Fruit fly (Drosophila melanogaster) whole organism, embryonic: ENCODE data around the gene RabX6.

ENCODE experiments used
- Abd-B ChIP-seq: fragments of 200-800 bp; sonication (Bioruptor generic); optimal IDR thresholded peaks from 2 replicates; lab custom pipeline; 2018; ENCODE audit warnings: missing biosample characterization, mild to moderate bottlenecking, missing genetic modification characterization, moderate library complexity
- Bgb ChIP-seq: fragments of 200-800 bp; sonication (Bioruptor generic); IDR thresholded peaks from 2 replicates; pipeline ENCODE4 v1.3.6; 2022; ENCODE audit warnings: missing biosample characterization, missing genetic modification characterization; ENCODE audit not compliant: partially characterized antibody
- CG11085 ChIP-seq: fragments of 200-800 bp; sonication (Bioruptor generic); IDR thresholded peaks from 2 replicates; pipeline ENCODE4 v1.3.6; 2022; ENCODE audit warnings: missing biosample characterization, missing genetic modification characterization
- CG11247 ChIP-seq: fragments of 200-800 bp; sonication (Bioruptor generic); IDR thresholded peaks from 2 replicates; pipeline ENCODE4 v1.3.6; 2022; ENCODE audit warnings: missing biosample characterization, missing genetic modification characterization
- CG13287 ChIP-seq: fragments of 200-800 bp; sonication (Bioruptor generic); IDR thresholded peaks from 2 replicates; pipeline ENCODE4 v1.3.6; 2022; ENCODE audit warnings: missing biosample characterization, missing genetic modification characterization; ENCODE audit not compliant: partially characterized antibody
- CG14965 ChIP-seq: fragments of 200-800 bp; sonication (Bioruptor generic); optimal IDR thresholded peaks from 2 replicates; lab custom pipeline; 2016; ENCODE audit warnings: missing biosample characterization, missing genetic modification characterization, borderline replicate concordance
- CG17612 ChIP-seq: fragments of 200-800 bp; sonication (Bioruptor generic); IDR thresholded peaks from 2 replicates; pipeline ENCODE4 v1.3.6; 2022; ENCODE audit warnings: missing biosample characterization, missing genetic modification characterization
- CG18764 ChIP-seq: fragments of 200-800 bp; sonication (Bioruptor generic); optimal IDR thresholded peaks from 3 replicates; lab custom pipeline; 2016; ENCODE audit warnings: missing biosample characterization, missing genetic modification characterization
- CG31441 ChIP-seq: fragments of 200-800 bp; sonication (Bioruptor generic); IDR thresholded peaks from 2 replicates; pipeline ENCODE4 v1.3.6; 2022; ENCODE audit warnings: missing biosample characterization, missing genetic modification characterization
- CG32532 ChIP-seq: fragments of 200-800 bp; sonication (Bioruptor generic); IDR thresholded peaks from 2 replicates; pipeline ENCODE4 v1.3.6; 2022; ENCODE audit warnings: missing biosample characterization, missing genetic modification characterization
- CG32767 ChIP-seq: fragments of 200-800 bp; sonication (Bioruptor generic); IDR thresholded peaks from 2 replicates; pipeline ENCODE4 v1.3.6; 2022; ENCODE audit warnings: missing biosample characterization, missing genetic modification characterization
- CG34376 ChIP-seq: fragments of 200-800 bp; sonication (Bioruptor generic); optimal IDR thresholded peaks from 2 replicates; lab custom pipeline; 2018; ENCODE audit warnings: missing biosample characterization, mild to moderate bottlenecking, missing genetic modification characterization
- CG34422 ChIP-seq: fragments of 200-800 bp; sonication (Bioruptor generic); IDR thresholded peaks from 3 replicates; pipeline ENCODE4 v1.3.6; 2022; ENCODE audit warnings: missing biosample characterization, missing genetic modification characterization
- CG3726 ChIP-seq: fragments of 200-800 bp; sonication (Bioruptor generic); IDR thresholded peaks from 3 replicates; pipeline ENCODE4, ENCODE4 v1.3.6; 2022; ENCODE audit warnings: missing biosample characterization, missing genetic modification characterization
- CG4328 ChIP-seq: fragments of 200-800 bp; sonication (Bioruptor generic); optimal IDR thresholded peaks from 3 replicates; lab custom pipeline; 2017; ENCODE audit warnings: missing biosample characterization, missing genetic modification reagents, missing genetic modification characterization
- CG4360 ChIP-seq: fragments of 200-800 bp; sonication (Bioruptor generic); IDR thresholded peaks from 2 replicates; pipeline ENCODE4 v1.3.6; 2022; ENCODE audit warnings: missing biosample characterization, missing genetic modification characterization
- CG6765 ChIP-seq: fragments of 200-800 bp; sonication (Bioruptor generic); optimal IDR thresholded peaks from 3 replicates; lab custom pipeline; 2017; ENCODE audit warnings: missing biosample characterization, mild to moderate bottlenecking, missing genetic modification characterization
- CG7271 ChIP-seq: fragments of 200-800 bp; sonication (Bioruptor generic); optimal IDR thresholded peaks from 2 replicates; lab custom pipeline; 2018; ENCODE audit warnings: missing biosample characterization, mild to moderate bottlenecking, missing genetic modification characterization, moderate library complexity
- CG7357 ChIP-seq: fragments of 200-800 bp; sonication (Bioruptor generic); IDR thresholded peaks from 3 replicates; pipeline ENCODE4 v1.3.6; 2022; ENCODE audit warnings: missing biosample characterization, missing genetic modification characterization
- CG8388 ChIP-seq: fragments of 200-800 bp; sonication (Bioruptor generic); optimal IDR thresholded peaks from 2 replicates; lab custom pipeline; 2019; ENCODE audit warnings: missing biosample characterization, mild to moderate bottlenecking, missing genetic modification characterization, moderate library complexity
- CkIIα-i1 ChIP-seq: fragments of 200-800 bp; sonication (Bioruptor generic); IDR thresholded peaks from 2 replicates; pipeline ENCODE4 v1.3.6; 2022; ENCODE audit warnings: missing biosample characterization, missing genetic modification characterization
- Dref ChIP-seq: fragments of 200-800 bp; sonication (Bioruptor generic); IDR thresholded peaks from 2 replicates; pipeline ENCODE4 v1.3.6; 2022; ENCODE audit warnings: missing biosample characterization, missing genetic modification characterization
- Hey ChIP-seq: fragments of 200-800 bp; sonication (Bioruptor generic); optimal IDR thresholded peaks from 3 replicates; lab custom pipeline; 2018; ENCODE audit warnings: missing biosample characterization, mild to moderate bottlenecking, missing genetic modification characterization
- Lpt ChIP-seq: fragments of >200 bp; optimal IDR thresholded peaks from 2 replicates; lab custom pipeline; 2018; ENCODE audit warnings: missing biosample characterization, missing genetic modification characterization
- Med ChIP-seq: fragments of 200-800 bp; sonication (Bioruptor generic); peaks from one replicate; lab custom pipeline; 2016; ENCODE audit warnings: missing biosample characterization, missing genetic modification characterization, mild to moderate bottlenecking, inconsistent platforms, moderate library complexity
- Mes4 ChIP-seq: fragments of 200-800 bp; sonication (Bioruptor generic); optimal IDR thresholded peaks from 2 replicates; lab custom pipeline; 2016; ENCODE audit warnings: missing biosample characterization, missing genetic modification characterization
- Nf-YC ChIP-seq: fragments of 200-800 bp; optimal IDR thresholded peaks from 3 replicates; lab custom pipeline; 2019; ENCODE audit warnings: missing biosample characterization, mild to moderate bottlenecking, missing genetic modification characterization, moderate library complexity
- Optix ChIP-seq: fragments of 200-800 bp; sonication (Bioruptor generic); IDR thresholded peaks from 3 replicates; pipeline ENCODE4 v1.3.6; 2022; ENCODE audit warnings: missing biosample characterization, missing genetic modification characterization
- Sox100B ChIP-seq: fragments of 200-800 bp; sonication (Bioruptor generic); optimal IDR thresholded peaks from 3 replicates; lab custom pipeline; 2018; ENCODE audit warnings: missing biosample characterization, mild to moderate bottlenecking, missing genetic modification characterization
- Usf ChIP-seq: fragments of 200-800 bp; sonication (Bioruptor generic); optimal IDR thresholded peaks from 2 replicates; lab custom pipeline; 2017; ENCODE audit warnings: missing genotype, missing biosample characterization, missing genetic modification characterization
- bbx ChIP-seq: fragments of 200-800 bp; sonication (Bioruptor generic); IDR thresholded peaks from 2 replicates; pipeline ENCODE4 v1.3.6; 2022; ENCODE audit warnings: missing biosample characterization, missing genetic modification characterization; ENCODE audit not compliant: partially characterized antibody
- bigmax ChIP-seq: fragments of 200-800 bp; sonication (Bioruptor generic); optimal IDR thresholded peaks from 2 replicates; lab custom pipeline; 2018; ENCODE audit warnings: missing biosample characterization, mild to moderate bottlenecking, missing genetic modification characterization
- br ChIP-seq: fragments of >200 bp; optimal IDR thresholded peaks from 2 replicates; lab custom pipeline; 2017
- cad ChIP-seq: fragments of >200 bp; optimal IDR thresholded peaks from 2 replicates; lab custom pipeline; 2017; ENCODE audit warnings: missing biosample characterization, missing genetic modification characterization
- chm ChIP-seq: fragments of 200-800 bp; sonication (Bioruptor generic); IDR thresholded peaks from 2 replicates; pipeline ENCODE4 v1.3.6; 2022; ENCODE audit warnings: missing biosample characterization, missing genetic modification characterization
- corto ChIP-seq: fragments of 200-800 bp; sonication (Bioruptor generic); optimal IDR thresholded peaks from 2 replicates; lab custom pipeline; 2016; ENCODE audit warnings: missing biosample characterization, mild to moderate bottlenecking, missing genetic modification characterization, moderate library complexity
- ftz-f1 ChIP-seq: fragments of 200-800 bp; sonication (Bioruptor generic); optimal IDR thresholded peaks from 2 replicates; lab custom pipeline; 2016; ENCODE audit warnings: missing biosample characterization, missing genetic modification characterization
- gcm ChIP-seq: fragments of 200-800 bp; sonication (Bioruptor generic); optimal IDR thresholded peaks from 2 replicates; lab custom pipeline; 2019; ENCODE audit warnings: missing biosample characterization, mild to moderate bottlenecking, missing genetic modification characterization, moderate library complexity
- gfzf ChIP-seq: fragments of 200-800 bp; sonication (Bioruptor generic); optimal IDR thresholded peaks from 2 replicates; lab custom pipeline; 2016; ENCODE audit warnings: missing biosample characterization, mild to moderate bottlenecking, missing genetic modification characterization, moderate library complexity
- grn ChIP-seq: fragments of 200-800 bp; sonication (Bioruptor generic); optimal IDR thresholded peaks from 3 replicates; lab custom pipeline; 2017; ENCODE audit warnings: missing biosample characterization, missing genetic modification characterization
- gsb-n ChIP-seq: fragments of 200-800 bp; sonication (Bioruptor generic); optimal IDR thresholded peaks from 3 replicates; lab custom pipeline; 2018; ENCODE audit warnings: missing biosample characterization, mild to moderate bottlenecking, missing genetic modification characterization
- her ChIP-seq: fragments of 200-800 bp; sonication (Bioruptor generic); optimal IDR thresholded peaks from 2 replicates; lab custom pipeline; 2016; ENCODE audit warnings: missing biosample characterization, missing genetic modification characterization
- lbe ChIP-seq: fragments of 200-800 bp; sonication (Bioruptor generic); optimal IDR thresholded peaks from 2 replicates; lab custom pipeline; 2016; ENCODE audit warnings: missing biosample characterization, mild to moderate bottlenecking, missing genetic modification characterization
- luna ChIP-seq: fragments of 200-800 bp; sonication (Bioruptor generic); optimal IDR thresholded peaks from 2 replicates; lab custom pipeline; 2016; ENCODE audit warnings: missing biosample characterization, missing genetic modification characterization
- phol ChIP-seq: fragments of 200-800 bp; sonication (Bioruptor generic); optimal IDR thresholded peaks from 3 replicates; lab custom pipeline; 2018; ENCODE audit warnings: missing biosample characterization, mild to moderate bottlenecking, missing genetic modification characterization, moderate library complexity
- sens-2 ChIP-seq: fragments of 200-800 bp; sonication (Bioruptor generic); IDR thresholded peaks from 2 replicates; pipeline ENCODE4 v1.3.6; 2022; ENCODE audit warnings: missing biosample characterization, missing genetic modification characterization
- sim ChIP-seq: fragments of 200-800 bp; sonication (Bioruptor generic); IDR thresholded peaks from 2 replicates; pipeline ENCODE4 v1.3.6; 2022; ENCODE audit warnings: missing biosample characterization, missing genetic modification characterization
- slp2 ChIP-seq: fragments of 200-800 bp; sonication (Bioruptor generic); optimal IDR thresholded peaks from 2 replicates; lab custom pipeline; 2016; ENCODE audit warnings: missing biosample characterization, missing genetic modification characterization
- twi ChIP-seq: fragments of 200-800 bp; optimal IDR thresholded peaks from 2 replicates; lab custom pipeline; 2019; ENCODE audit warnings: missing biosample characterization, mild to moderate bottlenecking, missing genetic modification characterization, moderate library complexity
- yki ChIP-seq: fragments of >200 bp; optimal IDR thresholded peaks from 3 replicates; lab custom pipeline; 2018
- zfh1 ChIP-seq: fragments of 200-800 bp; sonication (Bioruptor generic); IDR thresholded peaks from 3 replicates; pipeline ENCODE4 v1.3.6; 2022; ENCODE audit warnings: missing biosample characterization, missing genetic modification characterization

Gene RabX6

DNA sequence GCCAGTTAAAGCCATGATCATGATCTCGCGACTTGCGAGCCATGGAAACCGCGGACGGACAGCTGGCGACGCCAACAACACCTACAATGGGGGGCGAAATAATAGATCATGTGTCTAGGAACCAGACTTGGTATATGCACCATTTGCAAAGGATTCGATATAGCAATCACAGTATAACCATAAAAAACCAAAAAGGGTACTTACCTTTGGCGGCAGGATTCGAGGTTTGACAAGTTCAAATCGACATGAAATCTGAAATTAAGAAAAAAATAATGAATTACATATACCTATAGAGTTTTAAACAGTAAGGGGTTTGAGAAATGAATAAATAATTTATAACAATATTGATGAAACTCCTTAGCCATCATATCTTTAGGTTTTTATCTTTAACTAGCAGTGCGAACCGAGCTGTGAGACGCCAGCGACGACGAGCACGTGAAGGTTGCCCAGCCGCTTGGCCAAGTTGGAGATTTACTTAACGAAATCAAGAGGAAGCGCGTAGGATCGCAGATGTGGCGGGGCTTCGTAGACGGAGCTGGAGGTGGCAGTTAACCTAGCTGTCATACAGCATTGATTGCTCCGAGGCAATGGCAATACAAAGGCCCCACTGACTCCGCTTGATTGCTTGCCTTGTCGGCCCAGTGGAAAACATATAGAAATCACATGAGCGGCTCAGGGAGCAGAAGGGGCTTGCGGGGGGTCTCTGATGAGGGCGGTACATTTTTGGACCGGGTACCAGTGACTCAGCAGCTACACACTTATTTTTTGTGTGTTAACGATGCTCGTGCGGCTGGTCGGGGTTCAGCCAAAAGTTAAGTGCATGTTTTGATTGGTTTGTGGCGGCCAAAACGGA is 43.8 kb downstream of the RabX6 start (continued):
- no peak for TF ChIP-seq CG4328 (GFP tag; lab: Kevin White, UChicago)
- TF ChIP-seq CG8388 (GFP tag; lab: Kevin White, UChicago) = peak; percentile 46
- no peak for TF ChIP-seq Optix
- TF ChIP-seq CG32767 (GFP tag; lab: Robert Waterston, UW) = no peak
- TF ChIP-seq grn (GFP tag; lab: Kevin White, UChicago) = no peak
- no peak for TF ChIP-seq CG34376
- TF ChIP-seq CG3726 = no peak
- TF ChIP-seq bigmax (GFP tag; lab: Kevin White, UChicago) = no peak
- TF ChIP-seq Mes4 = no peak
- no peak for TF ChIP-seq Hey (tag; lab: Kevin White, UChicago)
- no peak for TF ChIP-seq yki (lab: Kevin White, UChicago)
- no peak for TF ChIP-seq gfzf (GFP tag; lab: Kevin White, UChicago)
- no peak for TF ChIP-seq CG13287 (GFP tag; lab: Robert Waterston, UW)
- no peak for TF ChIP-seq luna (GFP tag; lab: Kevin White, UChicago)
- TF ChIP-seq twi (tag; lab: Kevin White, UChicago) = no peak
- TF ChIP-seq CG17612 = no peak
- no peak for TF ChIP-seq CG34422 (GFP tag; lab: Robert Waterston, UW)
- no peak for TF ChIP-seq Nf-YC (tag; lab: Kevin White, UChicago)
- TF ChIP-seq CG14965 (GFP tag; lab: Kevin White, UChicago) = no peak
- no peak for TF ChIP-seq ftz-f1
- no peak for TF ChIP-seq CkIIα-i1 (GFP tag; lab: Robert Waterston, UW)
- TF ChIP-seq corto (GFP tag; lab: Kevin White, UChicago) = no peak
- TF ChIP-seq lbe (GFP tag; lab: Kevin White, UChicago) = no peak
- no peak for TF ChIP-seq bbx (GFP tag; lab: Robert Waterston, UW)
- TF ChIP-seq her = no peak
- no peak for TF ChIP-seq Bgb (GFP tag; lab: Robert Waterston, UW)
- TF ChIP-seq CG31441 (GFP tag; lab: Robert Waterston, UW) = peak; percentile 62
- 0 out of 2 replicates have a peak, but pooled peaks have one; percentile 27 for TF ChIP-seq CG32532 (GFP tag; lab: Robert Waterston, UW)
- TF ChIP-seq zfh1 = no peak
- TF ChIP-seq CG11085 (GFP tag; lab: Robert Waterston, UW) = no peak
- no peak for TF ChIP-seq br (lab: Kevin White, UChicago)
- TF ChIP-seq CG6765 (GFP tag; lab: Kevin White, UChicago) = peak; percentile 36
- TF ChIP-seq slp2 (GFP tag; lab: Kevin White, UChicago) = no peak
- no peak for TF ChIP-seq gsb-n (tag; lab: Kevin White, UChicago)
- TF ChIP-seq sim (GFP tag; lab: Robert Waterston, UW) = no peak
- TF ChIP-seq Dref (GFP tag; lab: Robert Waterston, UW) = no peak
- TF ChIP-seq Usf (GFP tag; lab: Kevin White, UChicago) = no peak
- peak; percentile 71 for TF ChIP-seq Med (GFP tag; lab: Kevin White, UChicago)
- TF ChIP-seq Sox100B = peak; percentile 53
- no peak for TF ChIP-seq CG4360 (GFP tag; lab: Robert Waterston, UW)
- no peak for TF ChIP-seq CG18764 (GFP tag; lab: Kevin White, UChicago)
- TF ChIP-seq CG7271 (tag; lab: Kevin White, UChicago) = no peak
- TF ChIP-seq chm (GFP tag; lab: Robert Waterston, UW) = 0 out of 2 replicates have a peak, but pooled peaks have one; percentile 22
- no peak for TF ChIP-seq Lpt (GFP tag; lab: Kevin White, UChicago)
- no peak for TF ChIP-seq Abd-B (GFP tag; lab: Kevin White, UChicago)
- TF ChIP-seq CG11247 (GFP tag; lab: Robert Waterston, UW) = no peak
- no peak for TF ChIP-seq CG7357 (GFP tag; lab: Robert Waterston, UW)
- TF ChIP-seq cad (GFP tag; lab: Kevin White, UChicago) = no peak
- TF ChIP-seq sens-2 (GFP tag; lab: Robert Waterston, UW) = no peak
- TF ChIP-seq gcm (GFP tag; lab: Kevin White, UChicago) = no peak
- TF ChIP-seq phol = peak; percentile 24
